Fruit fly (Drosophila melanogaster) whole organism, prepupa: Measurements from ENCODE around the gene CG12560.

ENCODE experiments used
- Blimp-1 ChIP-seq: fragments of 200-800 bp; sonication (Bioruptor generic); optimal IDR thresholded peaks from 3 replicates; lab custom pipeline; 2017; ENCODE audit warnings: missing biosample characterization, missing genetic modification characterization, mild to moderate bottlenecking, moderate library complexity, missing genetic modification reagents
- CG10669 ChIP-seq: fragments of 200-800 bp; sonication (Bioruptor generic); optimal IDR thresholded peaks from 3 replicates; lab custom pipeline; 2018; ENCODE audit warnings: missing biosample characterization, mild to moderate bottlenecking, missing genetic modification characterization, moderate library complexity
- CG11762 ChIP-seq: fragments of 200-800 bp; sonication (Bioruptor generic); optimal IDR thresholded peaks from 3 replicates; lab custom pipeline; 2016; ENCODE audit warnings: missing biosample characterization, missing genetic modification characterization; ENCODE audit not compliant: insufficient read depth
- CG11902 ChIP-seq: fragments of 200-800 bp; sonication (Bioruptor generic); optimal IDR thresholded peaks from 3 replicates; lab custom pipeline; 2016; ENCODE audit warnings: missing biosample characterization, missing genetic modification characterization
- CG15336 ChIP-seq: fragments of 200-800 bp; sonication (Bioruptor generic); IDR thresholded peaks from 2 replicates; pipeline ENCODE4 v1.3.6; 2022; ENCODE audit warnings: missing biosample characterization, missing genetic modification characterization
- CG1621 ChIP-seq: fragments of 200-800 bp; sonication (Bioruptor generic); optimal IDR thresholded peaks from 3 replicates; lab custom pipeline; 2018; ENCODE audit warnings: missing biosample characterization, mild to moderate bottlenecking, missing genetic modification characterization
- CG3032 ChIP-seq: fragments of 200-800 bp; optimal IDR thresholded peaks from 2 replicates; lab custom pipeline; 2019; ENCODE audit warnings: missing biosample characterization, mild to moderate bottlenecking, missing genetic modification characterization, moderate library complexity
- CG3919 ChIP-seq: fragments of 200-800 bp; sonication (Bioruptor generic); optimal IDR thresholded peaks from 3 replicates; lab custom pipeline; 2016; ENCODE audit warnings: missing biosample characterization, missing genetic modification characterization
- CG4318 ChIP-seq: fragments of 200-800 bp; sonication (Bioruptor generic); optimal IDR thresholded peaks from 3 replicates; lab custom pipeline; 2017; ENCODE audit warnings: missing biosample characterization, mild to moderate bottlenecking, missing genetic modification characterization
- CG6163 ChIP-seq: fragments of 200-800 bp; sonication (Bioruptor generic); IDR thresholded peaks from 3 replicates; pipeline ENCODE4 v1.3.6; 2022; ENCODE audit warnings: missing biosample characterization, missing genetic modification characterization
- CG6276 ChIP-seq: fragments of 200-800 bp; sonication (Bioruptor generic); optimal IDR thresholded peaks from 2 replicates; lab custom pipeline; 2017; ENCODE audit warnings: missing biosample characterization, mild to moderate bottlenecking, missing genetic modification characterization
- CG6808 ChIP-seq: fragments of 200-800 bp; sonication (Bioruptor generic); optimal IDR thresholded peaks from 3 replicates; lab custom pipeline; 2017; ENCODE audit warnings: missing biosample characterization, missing genetic modification characterization, mild to moderate bottlenecking, moderate library complexity, missing genetic modification reagents
- CG6854 ChIP-seq: fragments of 200-800 bp; sonication (Bioruptor generic); optimal IDR thresholded peaks from 2 replicates; lab custom pipeline; 2017; ENCODE audit warnings: missing biosample characterization, mild to moderate bottlenecking, missing genetic modification characterization
- CG8119 ChIP-seq: fragments of 200-800 bp; sonication (Bioruptor generic); IDR thresholded peaks from 3 replicates; pipeline ENCODE4 v1.3.6; 2022; ENCODE audit warnings: missing biosample characterization, missing genetic modification characterization
- Eip75B ChIP-seq: fragments of 200-800 bp; sonication (Bioruptor generic); optimal IDR thresholded peaks from 3 replicates; lab custom pipeline; 2016; ENCODE audit warnings: missing biosample characterization, missing genetic modification characterization
- Eip78C ChIP-seq: fragments of 200-800 bp; sonication (Bioruptor generic); peaks from one replicate; lab custom pipeline; 2016; ENCODE audit warnings: missing biosample characterization, missing genetic modification characterization
- Ets96B ChIP-seq: fragments of 200-800 bp; optimal IDR thresholded peaks from 2 replicates; lab custom pipeline; 2019; ENCODE audit warnings: missing biosample characterization, mild to moderate bottlenecking, missing genetic modification characterization, moderate library complexity
- Gug ChIP-seq: fragments of 200-800 bp; sonication (Bioruptor generic); IDR thresholded peaks from 2 replicates; pipeline ENCODE4 v1.3.6; 2022; ENCODE audit warnings: missing biosample characterization, missing genetic modification characterization
- Hr4 ChIP-seq: fragments of 200-800 bp; sonication (Bioruptor generic); optimal IDR thresholded peaks from 3 replicates; lab custom pipeline; 2016; ENCODE audit warnings: missing biosample characterization, missing genetic modification characterization
- Lpt ChIP-seq: fragments of 200-800 bp; sonication (Bioruptor generic); optimal IDR thresholded peaks from 3 replicates; lab custom pipeline; 2016; ENCODE audit warnings: missing biosample characterization, missing genetic modification characterization
- Met ChIP-seq: fragments of 200-800 bp; sonication (Bioruptor generic); optimal IDR thresholded peaks from 3 replicates; lab custom pipeline; 2016; ENCODE audit warnings: missing biosample characterization, missing genetic modification characterization
- OdsH ChIP-seq: fragments of 200-800 bp; sonication (Bioruptor generic); optimal IDR thresholded peaks from 3 replicates; lab custom pipeline; 2016; ENCODE audit warnings: missing biosample characterization, missing genetic modification characterization
- Smox ChIP-seq: fragments of 200-800 bp; sonication (Bioruptor generic); optimal IDR thresholded peaks from 3 replicates; lab custom pipeline; 2016; ENCODE audit warnings: missing biosample characterization, missing genetic modification characterization
- Sox102F ChIP-seq: fragments of 200-800 bp; sonication (Bioruptor generic); optimal IDR thresholded peaks from 2 replicates; lab custom pipeline; 2016; ENCODE audit warnings: missing biosample characterization, mild to moderate bottlenecking, missing genetic modification characterization
- Sox14 ChIP-seq: fragments of 200-800 bp; sonication (Bioruptor generic); optimal IDR thresholded peaks from 3 replicates; lab custom pipeline; 2016; ENCODE audit warnings: missing biosample characterization, missing genetic modification characterization
- achi ChIP-seq: fragments of 200-800 bp; sonication (Bioruptor generic); optimal IDR thresholded peaks from 3 replicates; lab custom pipeline; 2016; ENCODE audit warnings: missing biosample characterization, missing genetic modification characterization
- acj6 ChIP-seq: fragments of 200-800 bp; sonication (Bioruptor generic); optimal IDR thresholded peaks from 3 replicates; lab custom pipeline; 2016; ENCODE audit warnings: missing biosample characterization, missing genetic modification characterization
- eg ChIP-seq: fragments of 200-800 bp; sonication (Bioruptor generic); IDR thresholded peaks from 3 replicates; pipeline ENCODE4 v1.3.6; 2022; ENCODE audit warnings: missing biosample characterization, missing genetic modification characterization
- esn ChIP-seq: fragments of 200-800 bp; sonication (Bioruptor generic); optimal IDR thresholded peaks from 2 replicates; lab custom pipeline; 2016; ENCODE audit warnings: missing biosample characterization, mild to moderate bottlenecking, missing genetic modification characterization, moderate library complexity
- fd59A ChIP-seq: fragments of 200-800 bp; sonication (Bioruptor generic); optimal IDR thresholded peaks from 2 replicates; lab custom pipeline; 2017; ENCODE audit warnings: missing biosample characterization, mild to moderate bottlenecking, missing genetic modification characterization, missing genetic modification reagents
- fd85E ChIP-seq: fragments of 200-800 bp; sonication (Bioruptor generic); optimal IDR thresholded peaks from 3 replicates; lab custom pipeline; 2016; ENCODE audit warnings: missing biosample characterization, missing genetic modification characterization
- fkh ChIP-seq: fragments of 200-800 bp; sonication (Bioruptor generic); optimal IDR thresholded peaks from 3 replicates; lab custom pipeline; 2017; ENCODE audit warnings: missing biosample characterization, mild to moderate bottlenecking, missing genetic modification characterization, moderate library complexity
- lz ChIP-seq: fragments of 200-800 bp; sonication (Bioruptor generic); optimal IDR thresholded peaks from 3 replicates; lab custom pipeline; 2016; ENCODE audit warnings: missing biosample characterization, missing genetic modification characterization
- pdm3 ChIP-seq: fragments of 200-800 bp; sonication (Bioruptor generic); optimal IDR thresholded peaks from 3 replicates; lab custom pipeline; 2016; ENCODE audit warnings: missing biosample characterization, missing genetic modification characterization
- salr ChIP-seq, 2 experiments: fragments of 200-800 bp; sonication (Bioruptor generic); optimal IDR thresholded peaks; 3 replicates each; lab custom pipeline; 2016 to 2018; ENCODE audit warnings: missing biosample characterization in 2 of 2, missing genetic modification characterization in 2 of 2, mild to moderate bottlenecking in 1 of 2
- svp ChIP-seq: fragments of 200-800 bp; sonication (Bioruptor generic); peaks from one replicate; lab custom pipeline; 2016; ENCODE audit warnings: missing biosample characterization, missing genetic modification characterization
- vri ChIP-seq: fragments of 200-800 bp; sonication (Bioruptor generic); optimal IDR thresholded peaks from 3 replicates; lab custom pipeline; 2016; ENCODE audit warnings: missing biosample characterization, mild to moderate bottlenecking, missing genetic modification characterization

The CG12560 gene

DNA sequence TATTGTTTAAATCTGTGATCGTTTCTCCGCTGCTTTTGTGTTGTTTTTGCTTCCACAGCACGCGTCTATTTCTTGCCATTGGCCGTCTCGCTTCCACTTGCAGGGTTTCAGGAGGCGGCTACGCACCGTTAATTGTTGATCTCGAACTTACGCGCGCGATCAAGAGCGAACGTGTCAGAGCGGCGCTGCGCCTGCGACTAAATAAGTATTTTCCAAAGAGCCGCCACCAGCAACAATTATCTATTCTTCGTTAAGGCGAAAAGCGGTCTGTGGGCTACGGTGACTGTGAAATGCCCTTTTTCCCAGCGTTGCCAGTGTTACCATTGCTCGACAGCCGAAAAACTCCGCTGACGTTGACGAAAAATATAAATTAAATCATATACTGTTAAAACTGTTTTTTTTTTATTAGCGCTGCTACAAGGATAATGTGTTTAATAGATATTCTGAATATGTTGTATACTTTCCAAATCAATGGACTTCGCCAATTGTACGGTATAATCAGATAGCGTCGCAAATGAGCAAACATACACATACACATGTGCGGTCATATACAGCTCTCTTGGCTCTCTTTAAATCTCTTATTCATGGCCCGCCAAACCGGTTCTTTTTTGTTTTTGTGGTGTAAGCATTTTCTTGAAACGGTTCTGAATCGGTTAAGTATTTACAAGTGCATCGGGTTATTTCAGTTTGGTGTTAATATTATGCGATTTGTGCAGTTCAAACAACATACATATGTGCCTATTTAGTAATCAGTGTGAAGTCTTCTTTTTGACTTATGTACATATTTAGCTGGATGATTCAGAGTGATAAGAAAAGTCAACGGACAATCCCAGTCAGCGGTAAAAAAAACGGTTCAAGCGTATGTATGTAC is 15.1 kb downstream of the CG12560 start, which contains the start of gene pes (continued):
- TF ChIP-seq fd85E (GFP tag; lab: Kevin White, UChicago) (peak; percentile 84), lz (GFP tag; lab: Kevin White, UChicago) (peak; percentile 29), CG1621 (peak; percentile 2), pdm3 (peak; percentile 10), Lpt (GFP tag; lab: Kevin White, UChicago) (peak; percentile 82), Blimp-1 (GFP tag; lab: Kevin White, UChicago) (peak; percentile 84), OdsH (GFP tag; lab: Kevin White, UChicago) (peak; percentile 10), achi (GFP tag; lab: Kevin White, UChicago) (peak; percentile 42), CG8119 (GFP tag; lab: Robert Waterston, UW) (no peak), Eip75B (GFP tag; lab: Kevin White, UChicago) (peak; percentile 95), Eip78C (GFP tag; lab: Kevin White, UChicago) (peak; percentile 99), Sox102F (GFP tag; lab: Kevin White, UChicago) (peak; percentile 82), CG11902 (peak; percentile 92), CG6808 (GFP tag; lab: Kevin White, UChicago) (peak; percentile 94), CG4318 (GFP tag; lab: Kevin White, UChicago) (peak; percentile 69), CG6163 (GFP tag; lab: Robert Waterston, UW) (peak; percentile 87), fkh (GFP tag; lab: Kevin White, UChicago) (peak; percentile 96), CG10669 (GFP tag; lab: Kevin White, UChicago) (peak; percentile 90), CG15336 (GFP tag; lab: Robert Waterston, UW) (peak; percentile 64), salr (GFP tag; optimal IDR thresholded peaks at IDR 0.05; lab: Kevin White, UChicago) (peak in 1 of 2 experiments; percentile 71), Ets96B (tag; lab: Kevin White, UChicago) (peak; percentile 81), CG3032 (tag; lab: Kevin White, UChicago) (peak; percentile 80), esn (GFP tag; lab: Kevin White, UChicago) (peak; percentile 40), Met (GFP tag; lab: Kevin White, UChicago) (peak; percentile 95)

DNA sequence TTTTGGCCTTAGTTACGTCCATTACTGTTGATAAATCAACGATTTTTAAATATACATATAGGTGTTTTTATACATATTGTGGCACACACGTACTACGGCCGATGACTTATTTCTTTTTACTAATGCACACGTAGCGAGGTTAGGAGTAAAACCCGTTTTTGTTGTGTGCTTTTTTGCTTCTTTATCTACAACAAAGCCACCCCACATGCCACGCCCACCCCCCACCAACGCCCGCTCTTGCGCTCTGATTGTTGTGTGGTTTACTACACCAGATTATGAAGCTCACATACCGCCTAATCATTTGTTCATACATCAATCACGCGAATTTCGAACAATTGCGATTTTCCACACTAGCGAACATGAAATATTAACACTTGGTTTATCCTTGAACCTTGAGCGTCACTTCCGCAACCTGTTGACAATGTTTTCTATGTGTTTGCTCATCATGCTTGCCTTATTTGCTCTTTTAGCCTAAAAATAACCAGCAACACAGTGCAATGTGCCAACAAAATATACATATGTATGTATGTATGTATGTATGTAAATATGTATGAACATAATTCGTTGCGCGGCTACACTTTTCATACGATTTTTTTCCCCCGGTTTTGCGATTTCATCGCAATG is 16.1 kb downstream of the CG12560 start:
- TF ChIP-seq Hr4 (GFP tag; lab: Kevin White, UChicago) (no peak), fd59A (no peak), achi (GFP tag; lab: Kevin White, UChicago) (no peak), acj6 (GFP tag; lab: Kevin White, UChicago) (no peak), vri (GFP tag; lab: Kevin White, UChicago) (no peak), CG6854 (GFP tag; lab: Kevin White, UChicago) (no peak), svp (GFP tag; lab: Kevin White, UChicago) (peak; percentile 20), CG8119 (GFP tag; lab: Robert Waterston, UW) (peak; percentile 25; the same call in 1 of the 3 replicates), Smox (GFP tag; lab: Kevin White, UChicago) (no peak), CG11902 (no peak), Gug (GFP tag; lab: Robert Waterston, UW) (no peak), CG6276 (GFP tag; lab: Kevin White, UChicago) (peak; percentile 23), CG11762 (GFP tag; lab: Kevin White, UChicago) (no peak), CG15336 (GFP tag; lab: Robert Waterston, UW) (peak; percentile 31; the same call in 1 of the 2 replicates), Eip75B (GFP tag; lab: Kevin White, UChicago) (no peak), CG6163 (GFP tag; lab: Robert Waterston, UW) (0 out of 3 replicates have a peak, but pooled peaks have one; percentile 5), Sox14 (no peak), eg (GFP tag; lab: Robert Waterston, UW) (peak; percentile 50; the same call in 1 of the 3 replicates), CG3919 (GFP tag; lab: Kevin White, UChicago) (no peak), Met (GFP tag; lab: Kevin White, UChicago) (no peak), fkh (GFP tag; lab: Kevin White, UChicago) (no peak)
